Fruit fly (Drosophila melanogaster): ENCODE measurements around the gene Mkp.

dm6 chr3L:177938-178337 lies 6.4 kb downstream of the Mkp start:
- TF ChIP-seq kay (GFP tag; ENCODE audit: borderline replicate concordance) (no peak), CG7045 (GFP tag; optimal IDR thresholded peaks at IDR 0.05) (no peak), CG33017 (tag; optimal IDR thresholded peaks at IDR 0.05) (no peak), ovo (GFP tag; optimal IDR thresholded peaks at IDR 0.05) (no peak), CG7101 (tag; optimal IDR thresholded peaks at IDR 0.05) (no peak)

Measured in whole organism, adult.